Fruit fly (Drosophila melanogaster) whole organism, prepupa: ENCODE data around the gene mRpL32.

ENCODE experiments used
- CG15336 ChIP-seq: fragments of 200-800 bp; sonication (Bioruptor generic); IDR thresholded peaks from 2 replicates; pipeline ENCODE4 v1.3.6; 2022; ENCODE audit warnings: missing biosample characterization, missing genetic modification characterization
- CG1621 ChIP-seq: fragments of 200-800 bp; sonication (Bioruptor generic); optimal IDR thresholded peaks from 3 replicates; lab custom pipeline; 2018; ENCODE audit warnings: missing biosample characterization, mild to moderate bottlenecking, missing genetic modification characterization
- CG3919 ChIP-seq: fragments of 200-800 bp; sonication (Bioruptor generic); optimal IDR thresholded peaks from 3 replicates; lab custom pipeline; 2016; ENCODE audit warnings: missing biosample characterization, missing genetic modification characterization
- Lpt ChIP-seq: fragments of 200-800 bp; sonication (Bioruptor generic); optimal IDR thresholded peaks from 3 replicates; lab custom pipeline; 2016; ENCODE audit warnings: missing biosample characterization, missing genetic modification characterization
- acj6 ChIP-seq: fragments of 200-800 bp; sonication (Bioruptor generic); optimal IDR thresholded peaks from 3 replicates; lab custom pipeline; 2016; ENCODE audit warnings: missing biosample characterization, missing genetic modification characterization
- salr ChIP-seq, 2 experiments: fragments of 200-800 bp; sonication (Bioruptor generic); optimal IDR thresholded peaks; 3 replicates each; lab custom pipeline; 2016 to 2018; ENCODE audit warnings: missing biosample characterization in 2 of 2, missing genetic modification characterization in 2 of 2, mild to moderate bottlenecking in 1 of 2

DNA sequence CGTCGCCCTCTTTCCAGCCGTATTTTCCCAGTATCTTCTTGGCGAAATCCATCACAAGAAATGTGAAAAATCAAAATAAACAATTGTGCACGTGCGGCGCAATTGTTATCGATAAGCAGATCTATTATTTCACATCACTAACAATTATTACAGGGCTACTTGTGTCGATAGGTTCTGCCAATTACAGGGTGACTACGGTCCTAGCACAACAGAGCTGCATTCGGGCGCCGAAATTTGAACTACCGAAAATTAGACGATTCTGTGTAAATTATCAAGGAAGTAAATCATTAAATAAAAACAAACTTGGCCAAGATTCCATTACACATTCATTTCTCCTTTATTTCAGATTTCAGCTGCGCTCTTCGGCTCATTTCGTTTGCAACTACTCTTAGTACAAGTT, 36.8 kb upstream of the mRpL32 start, which contains the start of gene CG15561:
- TF ChIP-seq salr (GFP tag; optimal IDR thresholded peaks at IDR 0.05; lab: Kevin White, UChicago) (no peak), CG3919 (GFP tag; lab: Kevin White, UChicago) (no peak), CG15336 (GFP tag; lab: Robert Waterston, UW) (no peak), Lpt (GFP tag; lab: Kevin White, UChicago) (no peak), CG1621 (tag; lab: Kevin White, UChicago) (no peak), acj6 (no peak)
